Fruit fly (Drosophila melanogaster) Kc167 (cell line): ENCODE measurements around the gene Gprk2.

Experiments
- Sin3A ChIP-seq: fragments of >200 bp; optimal IDR thresholded peaks from 2 replicates; lab custom pipeline; 2018; ENCODE audit warnings: missing external identifiers
- h ChIP-seq: fragments of >200 bp; optimal IDR thresholded peaks from 3 replicates; lab custom pipeline; 2018; ENCODE audit warnings: missing external identifiers
- insv ChIP-seq: fragments of >200 bp; optimal IDR thresholded peaks from 3 replicates; lab custom pipeline; 2018; ENCODE audit warnings: missing external identifiers
- psq ChIP-seq: fragments of >200 bp; optimal IDR thresholded peaks from 2 replicates; lab custom pipeline; 2017; ENCODE audit warnings: missing external identifiers
- ttk ChIP-seq: sonication (Bioruptor generic); optimal IDR thresholded peaks from 2 replicates; lab custom pipeline; 2017; ENCODE audit warnings: missing external identifiers

DNA sequence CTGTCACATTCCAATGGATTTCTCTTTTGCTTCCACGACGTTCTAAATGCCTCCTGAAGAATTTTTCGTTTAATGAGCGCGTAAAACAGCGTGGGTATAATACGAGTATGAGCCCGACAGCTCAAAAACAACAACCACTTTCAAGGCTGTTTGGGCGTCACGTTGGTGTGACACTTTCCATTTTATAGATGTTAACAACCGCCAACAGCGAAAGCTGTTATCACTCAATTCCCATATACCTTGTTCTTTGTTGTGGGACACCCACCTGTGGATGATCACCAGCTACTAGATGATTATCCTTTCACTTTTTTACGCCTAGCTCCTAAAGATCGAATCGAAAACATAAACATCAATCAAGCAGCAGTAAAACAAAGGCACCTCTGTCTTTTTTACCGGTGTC lies 72.1 kb downstream of the Gprk2 start:
- no peak for TF ChIP-seq ttk (lab: Kevin White, UChicago)
- no peak for TF ChIP-seq insv (lab: Kevin White, UChicago)
- no peak for TF ChIP-seq h (lab: Kevin White, UChicago)
- no peak for TF ChIP-seq Sin3A (lab: Kevin White, UChicago)
- TF ChIP-seq psq, result no peak
